Worm (Caenorhabditis elegans) whole organism, L4 larva: ENCODE data around the gene fbxa-9.

Source experiments
- T20F7.1 ChIP-seq: fragments of 200-800 bp; sonication (Bioruptor generic); optimal IDR thresholded peaks from 2 replicates; lab custom pipeline; 2018; ENCODE audit warnings: mild to moderate bottlenecking, missing genetic modification characterization, missing compliant biosample characterization
- T26A8.4 ChIP-seq: fragments of 200-800 bp; sonication (Bioruptor generic); IDR thresholded peaks from 2 replicates; pipeline ENCODE4 v1.3.6; 2022; ENCODE audit warnings: missing genetic modification characterization, missing compliant biosample characterization
- Y5F2A.4 ChIP-seq: fragments of 200-800 bp; sonication (Bioruptor generic); optimal IDR thresholded peaks from 2 replicates; lab custom pipeline; 2018; ENCODE audit warnings: mild to moderate bottlenecking, missing genetic modification characterization, missing compliant biosample characterization
- Y75B8A.6 ChIP-seq: fragments of 200-800 bp; sonication (Bioruptor generic); IDR thresholded peaks from 2 replicates; pipeline ENCODE4 v1.3.6; 2022; ENCODE audit warnings: missing genetic modification reagents, missing genetic modification characterization, missing compliant biosample characterization
- aha-1 ChIP-seq: fragments of 150-350 bp; peaks from one replicate; lab custom pipeline; 2014; ENCODE audit warnings: missing biosample characterization, missing genetic modification characterization
- ceh-28 ChIP-seq: fragments of 150-350 bp; optimal IDR thresholded peaks from 2 replicates; lab custom pipeline; 2014; ENCODE audit warnings: missing biosample characterization, missing genetic modification reagents, missing genetic modification characterization
- ceh-32 ChIP-seq: sonication (generic microtip); optimal IDR thresholded peaks from 2 replicates; lab custom pipeline; 2016; ENCODE audit warnings: mild to moderate bottlenecking, missing genetic modification characterization, missing compliant biosample characterization; ENCODE audit not compliant: poor library complexity
- ctbp-1 ChIP-seq: fragments of 200-800 bp; sonication (Bioruptor generic); IDR thresholded peaks from 2 replicates; pipeline ENCODE4 v1.3.6; 2022; ENCODE audit warnings: missing genetic modification reagents, missing genetic modification characterization, missing compliant biosample characterization
- daf-8 ChIP-seq: fragments of 200-800 bp; sonication (Bioruptor generic); IDR thresholded peaks from 2 replicates; pipeline ENCODE4 v1.3.6; 2022; ENCODE audit warnings: missing genetic modification characterization, missing compliant biosample characterization
- dmd-6 ChIP-seq: fragments of 200-800 bp; sonication (Bioruptor generic); IDR thresholded peaks from 2 replicates; pipeline ENCODE4 v1.3.6; 2022; ENCODE audit warnings: missing genetic modification reagents, missing genetic modification characterization, missing compliant biosample characterization
- duxl-1 ChIP-seq: sonication (generic microtip); optimal IDR thresholded peaks from 2 replicates; lab custom pipeline; 2016; ENCODE audit warnings: mild to moderate bottlenecking, missing genetic modification characterization, moderate library complexity, missing compliant biosample characterization; ENCODE audit not compliant: poor library complexity
- dve-1 ChIP-seq: sonication (generic microtip); optimal IDR thresholded peaks from 2 replicates; lab custom pipeline; 2017; ENCODE audit warnings: antibody characterized with exemption, mild to moderate bottlenecking, missing genetic modification characterization, missing compliant biosample characterization; ENCODE audit not compliant: insufficient read depth
- hlh-30 ChIP-seq: sonication (generic microtip); optimal IDR thresholded peaks from 2 replicates; lab custom pipeline; 2017; ENCODE audit warnings: antibody characterized with exemption, mild to moderate bottlenecking, missing genetic modification characterization, missing compliant biosample characterization; ENCODE audit not compliant: insufficient read depth
- lim-7 ChIP-seq: fragments of 200-800 bp; sonication (Bioruptor generic); IDR thresholded peaks from 2 replicates; pipeline ENCODE4 v1.3.6; 2022; ENCODE audit warnings: missing genetic modification characterization, missing compliant biosample characterization
- lin-13 ChIP-seq: fragments of 150-350 bp; optimal IDR thresholded peaks from 2 replicates; lab custom pipeline; 2014; ENCODE audit warnings: missing biosample characterization, missing genetic modification reagents, missing genetic modification characterization
- lin-15B ChIP-seq: fragments of 150-350 bp; sonication (generic microtip); optimal IDR thresholded peaks from 3 replicates; lab custom pipeline; 2014; ENCODE audit warnings: missing biosample characterization, missing genetic modification characterization
- madf-5 ChIP-seq, 2 experiments: fragments of 200-800 bp; sonication (Bioruptor generic); IDR thresholded peaks; 2 replicates each; pipeline ENCODE4 v1.3.6; 2022; ENCODE audit warnings: missing compliant biosample characterization in 2 of 2, missing genetic modification characterization in 2 of 2
- mep-1 ChIP-seq: fragments of 150-350 bp; sonication (generic microtip); optimal IDR thresholded peaks from 3 replicates; lab custom pipeline; 2014; ENCODE audit warnings: missing biosample characterization, missing genetic modification characterization
- mxl-3 ChIP-seq: fragments of 200-800 bp; sonication (Bioruptor generic); optimal IDR thresholded peaks from 2 replicates; lab custom pipeline; 2018; ENCODE audit warnings: mild to moderate bottlenecking, missing genetic modification characterization, missing compliant biosample characterization
- nhr-10 ChIP-seq: fragments of 150-350 bp; optimal IDR thresholded peaks from 2 replicates; lab custom pipeline; 2014; ENCODE audit warnings: missing biosample characterization, missing genetic modification characterization
- nhr-77 ChIP-seq: fragments of 150-350 bp; optimal IDR thresholded peaks from 2 replicates; lab custom pipeline; 2014; ENCODE audit warnings: missing biosample characterization, missing genetic modification characterization
- php-3 ChIP-seq: fragments of 200-800 bp; sonication (Bioruptor generic); IDR thresholded peaks from 2 replicates; pipeline ENCODE4 v1.3.6; 2022; ENCODE audit warnings: missing genetic modification reagents, missing genetic modification characterization, missing compliant biosample characterization
- snpc-1.2 ChIP-seq: fragments of 200-800 bp; sonication (Bioruptor generic); IDR thresholded peaks from 2 replicates; pipeline ENCODE4 v1.3.6; 2022; ENCODE audit warnings: missing genetic modification reagents, missing genetic modification characterization, missing compliant biosample characterization
- spr-3 ChIP-seq: fragments of 200-800 bp; sonication (Bioruptor generic); optimal IDR thresholded peaks from 2 replicates; lab custom pipeline; 2018; ENCODE audit warnings: mild to moderate bottlenecking, missing genetic modification characterization, missing compliant biosample characterization
- unc-62 ChIP-seq, 3 experiments: fragments of 150-350 bp in 1 of 3; sonication (generic microtip); optimal IDR thresholded peaks in 2 of 3; peaks in 1 of 3; 1 replicate in 1 of 3; 2 replicates in 2 of 3; lab custom pipeline; 2014 to 2017; ENCODE audit warnings: missing biosample characterization in 3 of 3, missing genetic modification characterization in 3 of 3, missing genetic modification reagents in 3 of 3, missing genotype in 1 of 3
- zag-1 ChIP-seq: fragments of 150-350 bp; optimal IDR thresholded peaks from 2 replicates; lab custom pipeline; 2014; ENCODE audit warnings: missing biosample characterization, missing genetic modification characterization
- ztf-11 ChIP-seq: fragments of 150-350 bp; optimal IDR thresholded peaks from 2 replicates; lab custom pipeline; 2014; ENCODE audit warnings: missing biosample characterization, missing genetic modification characterization
- ztf-7 ChIP-seq: fragments of 150-350 bp; optimal IDR thresholded peaks from 2 replicates; lab custom pipeline; 2014; ENCODE audit warnings: missing biosample characterization, missing genetic modification characterization

The fbxa-9 gene

ce11 chrIII:2279457-2279856 is 13.0 kb downstream of the fbxa-9 start, which contains the start of gene Y54F10BM.23:
Gene Y54F10BM.23, minus strand, starts transcription at chrIII:2279557.
- TF ChIP-seq T26A8.4 (no peak), snpc-1.2 (GFP tag; lab: Robert Waterston, UW) (no peak), ctbp-1 (GFP tag; lab: Robert Waterston, UW) (no peak), T20F7.1 (no peak), ztf-11 (tag; lab: Kevin White, UChicago) (no peak), Y75B8A.6 (GFP tag; lab: Robert Waterston, UW) (no peak), lin-13 (GFP tag; lab: Kevin White, UChicago) (no peak), ceh-32 (tag; lab: Kevin White, UChicago) (no peak), nhr-77 (tag; lab: Kevin White, UChicago) (no peak), nhr-10 (tag; lab: Kevin White, UChicago) (no peak), lin-15B (tag; lab: Kevin White, UChicago) (no peak), zag-1 (tag; lab: Kevin White, UChicago) (no peak)
- TF ChIP-seq, all 104 proteins: peak for 0

- TF ChIP-seq hlh-30 (peak; percentile 3), madf-5 (GFP tag; IDR thresholded peaks at IDR 0.05; lab: Robert Waterston, UW) (no peak)
Measured at ce11 chrIII:2280569-2280968, 14.1 kb downstream of the fbxa-9 start, which contains the start of gene Y54F10BM.22. Gene Y54F10BM.22, plus strand, starts transcription at chrIII:2280899.

- TF ChIP-seq ceh-28 = peak; percentile 97
- TF ChIP-seq ztf-7 (tag; lab: Kevin White, UChicago) = no peak
Measured at ce11 chrIII:2281975-2282957, 15.8 kb downstream of the fbxa-9 start, which contains the start of gene Y54F10BM.3. Gene Y54F10BM.3, plus strand, starts transcription at chrIII:2282025.

- TF ChIP-seq daf-8 (GFP tag; lab: Robert Waterston, UW) (no peak), Y5F2A.4 (GFP tag; lab: Kevin White, UChicago) (no peak), dve-1 (tag; lab: Kevin White, UChicago) (no peak), duxl-1 (no peak), lim-7 (no peak), php-3 (GFP tag; lab: Robert Waterston, UW) (no peak), mxl-3 (GFP tag; lab: Kevin White, UChicago) (no peak), spr-3 (GFP tag; lab: Kevin White, UChicago) (no peak), unc-62 (GFP tag; optimal IDR thresholded peaks at IDR 0.05 in 1 of 2; lab: Kevin White, UChicago) (peak in 1 of 2 experiments; percentile 57), unc-62 (tag; optimal IDR thresholded peaks at IDR 0.05; lab: Kevin White, UChicago) (no peak), lin-13 (GFP tag; lab: Kevin White, UChicago) (no peak), ceh-28 (peak; percentile 95), Y75B8A.6 (GFP tag; lab: Robert Waterston, UW) (no peak)
Measured at ce11 chrIII:2283341-2283847, 16.9 kb downstream of the fbxa-9 start.

ce11 chrIII:2288261-2288660 is 21.8 kb downstream of the fbxa-9 start:
- TF ChIP-seq aha-1 (tag; lab: Kevin White, UChicago) (peak; percentile 96), mep-1 (tag; lab: Kevin White, UChicago) (no peak), lim-7 (no peak), dmd-6 (GFP tag; lab: Robert Waterston, UW) (no peak)
